Worm (Caenorhabditis elegans): Measurements from ENCODE around the gene C14A6.6.

ce11 chrV:18198421-18198820 is 31.4 kb upstream of the C14A6.6 start, which contains the start of gene F16H6.4:
- TF ChIP-seq bed-3 (GFP tag; optimal IDR thresholded peaks at IDR 0.05) (no peak), ceh-83 (GFP tag; optimal IDR thresholded peaks at IDR 0.05) (no peak), ztf-11 (tag; optimal IDR thresholded peaks at IDR 0.05) (no peak)

Measured in whole organism, mixed stage, embryonic.